Worm (Caenorhabditis elegans): ENCODE data around the gene C29F7.3.

Gene C29F7.3

ce11 chrX:13383273-13383672, 36.5 kb downstream of the C29F7.3 start:
- TF ChIP-seq nhr-77 (tag; optimal IDR thresholded peaks at IDR 0.05) (no peak), nhr-67 (tag; optimal IDR thresholded peaks at IDR 0.05) (no peak), lin-39 (tag; optimal IDR thresholded peaks at IDR 0.05) (peak; percentile 67), nfya-1 (tag; optimal IDR thresholded peaks at IDR 0.05; ENCODE audit: insufficient read depth) (peak; percentile 28), hmg-11 (tag; optimal IDR thresholded peaks at IDR 0.05) (no peak), ama-1 (optimal IDR thresholded peaks at IDR 0.05) (no peak), elt-3 (tag; optimal IDR thresholded peaks at IDR 0.05) (no peak), nhr-25 (tag; optimal IDR thresholded peaks at IDR 0.05) (no peak), sea-2 (GFP tag; optimal IDR thresholded peaks at IDR 0.05) (no peak), nhr-12 (tag; optimal IDR thresholded peaks at IDR 0.05) (no peak), ceh-9 (tag; optimal IDR thresholded peaks at IDR 0.05) (no peak), nhr-28 (tag; optimal IDR thresholded peaks at IDR 0.05) (no peak)

- TF ChIP-seq unc-39 (tag; optimal IDR thresholded peaks at IDR 0.05) (no peak), hmg-11 (tag; optimal IDR thresholded peaks at IDR 0.05) (no peak), lin-39 (tag; optimal IDR thresholded peaks at IDR 0.05) (no peak), nhr-12 (tag; optimal IDR thresholded peaks at IDR 0.05) (no peak), nhr-23 (tag; optimal IDR thresholded peaks at IDR 0.05) (no peak), egl-27 (tag; optimal IDR thresholded peaks at IDR 0.05) (no peak), ceh-28 (tag; optimal IDR thresholded peaks at IDR 0.05) (no peak), eor-1 (tag; optimal IDR thresholded peaks at IDR 0.05) (no peak), ama-1 (optimal IDR thresholded peaks at IDR 0.05) (no peak), unc-62 (GFP tag; optimal IDR thresholded peaks at IDR 0.05) (no peak), sea-2 (GFP tag; optimal IDR thresholded peaks at IDR 0.05) (no peak)
Observed at ce11 chrX:13380988-13381742, 38.6 kb downstream of the C29F7.3 start.

ce11 chrX:13379072-13379471, 40.7 kb downstream of the C29F7.3 start:
- TF ChIP-seq ceh-9 (tag; optimal IDR thresholded peaks at IDR 0.05) (no peak), nhr-237 (tag; optimal IDR thresholded peaks at IDR 0.05) (no peak), snpc-4 (tag; optimal IDR thresholded peaks at IDR 0.05) (no peak), ztf-4 (tag; optimal IDR thresholded peaks at IDR 0.05) (no peak), nhr-12 (tag; optimal IDR thresholded peaks at IDR 0.05) (no peak), ZK546.5 (tag; optimal IDR thresholded peaks at IDR 0.05) (no peak), nhr-67 (tag; optimal IDR thresholded peaks at IDR 0.05) (no peak), nhr-43 (tag; optimal IDR thresholded peaks at IDR 0.05; ENCODE audit: poor library complexity, severe bottlenecking) (no peak), nhr-11 (tag; optimal IDR thresholded peaks at IDR 0.05) (peak; percentile 84)

ce11 chrX:13376851-13377250, 42.9 kb downstream of the C29F7.3 start, which contains the start of the genes C49F8.14 and gem-1:
C49F8.14 (minus strand) TSS chrX:13376949.
gem-1 (minus strand) TSS chrX:13376992.
- TF ChIP-seq unc-62 (GFP tag; optimal IDR thresholded peaks at IDR 0.05): no peak

- TF ChIP-seq mdl-1 (tag; optimal IDR thresholded peaks at IDR 0.05) (no peak), ceh-9 (tag; optimal IDR thresholded peaks at IDR 0.05) (no peak), daf-12 (tag; optimal IDR thresholded peaks at IDR 0.05) (no peak), ceh-16 (tag; optimal IDR thresholded peaks at IDR 0.05) (no peak), nhr-11 (tag; optimal IDR thresholded peaks at IDR 0.05) (no peak)
Observed at ce11 chrX:13376185-13376584, 43.5 kb downstream of the C29F7.3 start.

Measured in whole organism, L3 larva.